Worm (Caenorhabditis elegans) whole organism, L3 larva: ENCODE measurements around the gene arv-1.
A peak's percentile ranks its signal among the peaks of the same experiment; 100 is the strongest.

Experiments
- aly-2 ChIP-seq: fragments of 150-350 bp; optimal IDR thresholded peaks from 2 replicates; lab custom pipeline; 2014; ENCODE audit warnings: missing biosample characterization, missing genetic modification characterization
- ama-1 ChIP-seq: fragments of 150-350 bp; optimal IDR thresholded peaks from 2 replicates; lab custom pipeline; 2018
- ceh-16 ChIP-seq: sonication (generic microtip); optimal IDR thresholded peaks from 2 replicates; lab custom pipeline; 2017; ENCODE audit warnings: missing biosample characterization, missing genetic modification characterization
- ceh-28 ChIP-seq: fragments of 150-350 bp; optimal IDR thresholded peaks from 2 replicates; lab custom pipeline; 2014; ENCODE audit warnings: missing biosample characterization, missing genetic modification reagents, missing genetic modification characterization
- egl-5 ChIP-seq: fragments of 150-350 bp; optimal IDR thresholded peaks from 2 replicates; lab custom pipeline; 2017; ENCODE audit warnings: missing biosample characterization, missing genetic modification reagents, missing genetic modification characterization, inconsistent platforms
- elt-1 ChIP-seq: fragments of 150-350 bp; optimal IDR thresholded peaks from 2 replicates; lab custom pipeline; 2014; ENCODE audit warnings: missing biosample characterization, missing genetic modification characterization
- elt-2 ChIP-seq: sonication (generic microtip); optimal IDR thresholded peaks from 2 replicates; lab custom pipeline; 2016; ENCODE audit warnings: missing genetic modification reagents, mild to moderate bottlenecking, missing genetic modification characterization, missing compliant biosample characterization
- elt-3 ChIP-seq, 3 experiments: fragments of 150-350 bp in 1 of 3; sonication (generic microtip) in 2 of 3; optimal IDR thresholded peaks; 2 replicates in 2 of 3; 4 replicates in 1 of 3; lab custom pipeline; 2014 to 2017; ENCODE audit warnings: missing biosample characterization in 3 of 3, missing genetic modification characterization in 3 of 3
- eor-1 ChIP-seq, 2 experiments: fragments of 150-350 bp; optimal IDR thresholded peaks; 2 replicates each; lab custom pipeline; 2014 to 2018; ENCODE audit warnings: missing biosample characterization in 2 of 2, missing genetic modification characterization in 2 of 2
- fkh-10 ChIP-seq: sonication (generic microtip); optimal IDR thresholded peaks from 2 replicates; lab custom pipeline; 2017; ENCODE audit warnings: missing biosample characterization, missing genetic modification reagents, missing genetic modification characterization
- fkh-2 ChIP-seq: fragments of 150-350 bp; optimal IDR thresholded peaks from 2 replicates; lab custom pipeline; 2014; ENCODE audit warnings: missing biosample characterization, missing genetic modification reagents, missing genetic modification characterization
- hmg-11 ChIP-seq: sonication (generic microtip); optimal IDR thresholded peaks from 2 replicates; lab custom pipeline; 2016; ENCODE audit warnings: missing genetic modification characterization, missing compliant biosample characterization
- lin-15B ChIP-seq: fragments of 150-350 bp; optimal IDR thresholded peaks from 2 replicates; lab custom pipeline; 2014; ENCODE audit warnings: missing biosample characterization, missing genetic modification characterization
- lin-39 ChIP-seq: fragments of 150-350 bp; optimal IDR thresholded peaks from 2 replicates; lab custom pipeline; 2018; ENCODE audit warnings: missing biosample characterization, missing genetic modification reagents, missing genetic modification characterization
- lsy-12 ChIP-seq: sonication (generic microtip); optimal IDR thresholded peaks from 2 replicates; lab custom pipeline; 2016; ENCODE audit warnings: mild to moderate bottlenecking, missing genetic modification characterization, missing compliant biosample characterization
- mdl-1 ChIP-seq: fragments of 150-350 bp; optimal IDR thresholded peaks from 2 replicates; lab custom pipeline; 2014; ENCODE audit warnings: missing biosample characterization, missing genetic modification characterization
- mml-1 ChIP-seq: fragments of 150-350 bp; sonication (generic microtip); optimal IDR thresholded peaks from 3 replicates; lab custom pipeline; 2014; ENCODE audit warnings: missing biosample characterization, missing genetic modification characterization
- nfya-1 ChIP-seq: sonication (generic microtip); optimal IDR thresholded peaks from 2 replicates; lab custom pipeline; 2017; ENCODE audit warnings: missing genetic modification characterization, mild to moderate bottlenecking, missing compliant biosample characterization, antibody characterized with exemption, moderate library complexity; ENCODE audit not compliant: insufficient read depth
- nhr-11 ChIP-seq: fragments of 150-350 bp; optimal IDR thresholded peaks from 2 replicates; lab custom pipeline; 2014; ENCODE audit warnings: missing biosample characterization, missing genetic modification characterization
- nhr-12 ChIP-seq: fragments of 150-350 bp; optimal IDR thresholded peaks from 2 replicates; lab custom pipeline; 2014; ENCODE audit warnings: missing biosample characterization, missing genetic modification characterization
- nhr-23 ChIP-seq: fragments of 150-350 bp; optimal IDR thresholded peaks from 2 replicates; lab custom pipeline; 2014; ENCODE audit warnings: missing biosample characterization, missing genetic modification reagents, missing genetic modification characterization
- nhr-25 ChIP-seq: sonication (generic microtip); optimal IDR thresholded peaks from 2 replicates; lab custom pipeline; 2017; ENCODE audit warnings: missing biosample characterization, missing genetic modification characterization
- nhr-28 ChIP-seq: fragments of 150-350 bp; optimal IDR thresholded peaks from 2 replicates; lab custom pipeline; 2014; ENCODE audit warnings: missing biosample characterization, missing genetic modification characterization
- nhr-43 ChIP-seq: sonication (generic microtip); optimal IDR thresholded peaks from 2 replicates; lab custom pipeline; 2016; ENCODE audit warnings: mild to moderate bottlenecking, missing genetic modification characterization, missing compliant biosample characterization; ENCODE audit not compliant: poor library complexity, severe bottlenecking
- nhr-67 ChIP-seq: fragments of 150-350 bp; optimal IDR thresholded peaks from 2 replicates; lab custom pipeline; 2014; ENCODE audit warnings: missing biosample characterization, missing genetic modification characterization
- pha-4 ChIP-seq: fragments of 150-350 bp; optimal IDR thresholded peaks from 2 replicates; lab custom pipeline; 2014; ENCODE audit warnings: missing biosample characterization, missing genetic modification reagents, missing genetic modification characterization
- pqm-1 ChIP-seq: fragments of 150-350 bp; optimal IDR thresholded peaks from 2 replicates; lab custom pipeline; 2017; ENCODE audit warnings: missing biosample characterization, missing genetic modification characterization, inconsistent platforms
- sea-2 ChIP-seq: fragments of 150-350 bp; sonication (generic microtip); optimal IDR thresholded peaks from 4 replicates; lab custom pipeline; 2014; ENCODE audit warnings: missing biosample characterization, missing genetic modification reagents, missing genetic modification characterization
- skn-1 ChIP-seq: fragments of 150-350 bp; optimal IDR thresholded peaks from 2 replicates; lab custom pipeline; 2014; ENCODE audit warnings: missing biosample characterization, missing genetic modification characterization
- tbx-2 ChIP-seq: sonication (generic microtip); optimal IDR thresholded peaks from 2 replicates; lab custom pipeline; 2016; ENCODE audit warnings: mild to moderate bottlenecking, missing genetic modification characterization, missing compliant biosample characterization
- unc-39 ChIP-seq: sonication (generic microtip); optimal IDR thresholded peaks from 4 replicates; lab custom pipeline; 2017; ENCODE audit warnings: missing biosample characterization, missing genetic modification characterization
- ztf-11 ChIP-seq: fragments of 150-350 bp; optimal IDR thresholded peaks from 2 replicates; lab custom pipeline; 2014; ENCODE audit warnings: missing biosample characterization, missing genetic modification characterization

Gene arv-1

ce11 chrII:10174338-10174737 lies 26.3 kb downstream of the arv-1 start, which contains the start of gene F33H1.4 (continued):
- TF ChIP-seq nhr-12 (tag; lab: Kevin White, UChicago) = no peak

- TF ChIP-seq elt-3 (tag; optimal IDR thresholded peaks at IDR 0.05; lab: Kevin White, UChicago) = no peak
- peak; percentile 66 for TF ChIP-seq lin-15B (tag; lab: Kevin White, UChicago)
- TF ChIP-seq nfya-1 (tag; lab: Kevin White, UChicago) = peak; percentile 47
- peak; percentile 10 for TF ChIP-seq hmg-11
- peak; percentile 69 for TF ChIP-seq pha-4 (tag; lab: Kevin White, UChicago)
Observed at ce11 chrII:10172436-10172973, 28.1 kb downstream of the arv-1 start, which contains the start of gene wbp-11. Gene wbp-11 (plus strand): TSS chrII:10172923.

ce11 chrII:10170837-10171318 lies 29.7 kb downstream of the arv-1 start, which contains the start of gene gpd-4:
Gene gpd-4 (plus strand): TSS chrII:10171268.
- TF ChIP-seq eor-1 (tag; optimal IDR thresholded peaks at IDR 0.05; lab: Kevin White, UChicago) (no peak), nhr-43 (tag; lab: Kevin White, UChicago) (no peak), hmg-11 (no peak), mml-1 (tag; lab: Kevin White, UChicago) (no peak), sea-2 (GFP tag; lab: Kevin White, UChicago) (no peak), aly-2 (tag; lab: Kevin White, UChicago) (no peak), nhr-67 (no peak), nhr-12 (tag; lab: Kevin White, UChicago) (no peak), pqm-1 (tag; lab: Kevin White, UChicago) (no peak), nhr-28 (tag; lab: Kevin White, UChicago) (no peak), elt-3 (tag; optimal IDR thresholded peaks at IDR 0.05; lab: Kevin White, UChicago) (no peak), unc-39 (tag; lab: Kevin White, UChicago) (no peak), nfya-1 (tag; lab: Kevin White, UChicago) (no peak), ztf-11 (no peak), lin-15B (tag; lab: Kevin White, UChicago) (no peak), egl-5 (no peak)

ce11 chrII:10168905-10169782 lies 31.5 kb downstream of the arv-1 start, which contains the start of gene daf-19:
Gene daf-19 (minus strand): TSS chrII:10169346.
- TF ChIP-seq pqm-1 (tag; lab: Kevin White, UChicago) (peak; percentile 4), elt-2 (peak; percentile 47), pha-4 (tag; lab: Kevin White, UChicago) (peak; percentile 70), nhr-23 (tag; lab: Kevin White, UChicago) (peak; percentile 26), lsy-12 (tag; lab: Kevin White, UChicago) (peak; percentile 19), fkh-10 (GFP tag; lab: Kevin White, UChicago) (peak; percentile 4), tbx-2 (tag; lab: Kevin White, UChicago) (peak; percentile 46), ceh-28 (no peak), ama-1 (lab: Kevin White, UChicago) (peak; percentile 38), nhr-11 (tag; lab: Kevin White, UChicago) (peak; percentile 95), nhr-25 (peak; percentile 7), lin-15B (tag; lab: Kevin White, UChicago) (peak; percentile 55), skn-1 (no peak), nfya-1 (tag; lab: Kevin White, UChicago) (peak; percentile 76), nhr-67 (no peak), mdl-1 (tag; lab: Kevin White, UChicago) (no peak), unc-39 (tag; lab: Kevin White, UChicago) (no peak), fkh-2 (tag; lab: Kevin White, UChicago) (no peak), lin-39 (tag; lab: Kevin White, UChicago) (peak; percentile 43), hmg-11 (peak; percentile 96), egl-5 (peak; percentile 20)
- TF ChIP-seq, all 47 proteins: peak for 15

- no peak for TF ChIP-seq mdl-1 (tag; lab: Kevin White, UChicago)
- TF ChIP-seq eor-1 (tag; optimal IDR thresholded peaks at IDR 0.05; lab: Kevin White, UChicago) = no peak
- TF ChIP-seq ama-1 (lab: Kevin White, UChicago) = no peak
- no peak for TF ChIP-seq pqm-1 (tag; lab: Kevin White, UChicago)
- no peak for TF ChIP-seq elt-3 (tag; optimal IDR thresholded peaks at IDR 0.05; lab: Kevin White, UChicago)
- TF ChIP-seq ceh-16 = no peak
- no peak for TF ChIP-seq elt-1 (tag; lab: Kevin White, UChicago)
- no peak for TF ChIP-seq hmg-11
Observed at ce11 chrII:10167731-10168130, 32.9 kb downstream of the arv-1 start.
